Worm (Caenorhabditis elegans) whole organism, late embryonic: ENCODE results near the gene R10E8.3.

Experiments used
- C08G9.2 ChIP-seq: sonication (generic microtip); optimal IDR thresholded peaks from 2 replicates; lab custom pipeline; 2016; ENCODE audit warnings: mild to moderate bottlenecking, missing genetic modification characterization, moderate library complexity, missing compliant biosample characterization
- F13H6.1 ChIP-seq: sonication (generic microtip); optimal IDR thresholded peaks from 2 replicates; lab custom pipeline; 2016; ENCODE audit warnings: missing genetic modification characterization, missing compliant biosample characterization
- T23F11.4 ChIP-seq: fragments of 200-800 bp; sonication (Bioruptor generic); optimal IDR thresholded peaks from 2 replicates; lab custom pipeline; 2018; ENCODE audit warnings: mild to moderate bottlenecking, missing genetic modification characterization, missing compliant biosample characterization
- Y22D7AL.16 ChIP-seq: sonication (generic microtip); optimal IDR thresholded peaks from 2 replicates; lab custom pipeline; 2016; ENCODE audit warnings: missing genetic modification characterization, missing compliant biosample characterization
- ceh-2 ChIP-seq: sonication (generic microtip); optimal IDR thresholded peaks from 2 replicates; lab custom pipeline; 2016; ENCODE audit warnings: missing genotype, missing genetic modification characterization, missing compliant biosample characterization
- ceh-22 ChIP-seq: sonication (generic microtip); optimal IDR thresholded peaks from 2 replicates; lab custom pipeline; 2017; ENCODE audit warnings: missing biosample characterization, missing genetic modification characterization
- ceh-24 ChIP-seq: sonication (generic microtip); optimal IDR thresholded peaks from 2 replicates; lab custom pipeline; 2016; ENCODE audit warnings: mild to moderate bottlenecking, missing genetic modification characterization, missing compliant biosample characterization
- ceh-34 ChIP-seq: sonication (generic microtip); optimal IDR thresholded peaks from 2 replicates; lab custom pipeline; 2016; ENCODE audit warnings: mild to moderate bottlenecking, missing genetic modification characterization, missing compliant biosample characterization
- elt-4 ChIP-seq: sonication (generic microtip); optimal IDR thresholded peaks from 2 replicates; lab custom pipeline; 2016; ENCODE audit warnings: missing genetic modification characterization, missing compliant biosample characterization
- eyg-1 ChIP-seq: sonication (generic microtip); optimal IDR thresholded peaks from 2 replicates; lab custom pipeline; 2016; ENCODE audit warnings: missing genotype, missing genetic modification characterization, missing compliant biosample characterization
- fax-1 ChIP-seq: sonication (generic microtip); optimal IDR thresholded peaks from 2 replicates; lab custom pipeline; 2016; ENCODE audit warnings: missing genotype, missing genetic modification characterization, missing compliant biosample characterization
- fkh-10 ChIP-seq: fragments of 150-350 bp; optimal IDR thresholded peaks from 2 replicates; lab custom pipeline; 2014; ENCODE audit warnings: missing biosample characterization, missing genetic modification reagents, missing genetic modification characterization
- hlh-13 ChIP-seq: fragments of 200-800 bp; sonication (Bioruptor generic); optimal IDR thresholded peaks from 2 replicates; lab custom pipeline; 2018; ENCODE audit warnings: mild to moderate bottlenecking, missing genetic modification characterization, missing compliant biosample characterization
- hlh-30 ChIP-seq: sonication (generic microtip); optimal IDR thresholded peaks from 2 replicates; lab custom pipeline; 2017; ENCODE audit warnings: antibody characterized with exemption, missing genetic modification characterization, missing compliant biosample characterization; ENCODE audit not compliant: insufficient read depth
- hlh-6 ChIP-seq: sonication (generic microtip); optimal IDR thresholded peaks from 2 replicates; lab custom pipeline; 2016; ENCODE audit warnings: missing genotype, missing genetic modification characterization, missing compliant biosample characterization
- hlh-8 ChIP-seq: sonication (generic microtip); optimal IDR thresholded peaks from 2 replicates; lab custom pipeline; 2016; ENCODE audit warnings: missing genotype, missing genetic modification characterization, missing compliant biosample characterization
- nhr-11 ChIP-seq: fragments of 150-350 bp; optimal IDR thresholded peaks from 2 replicates; lab custom pipeline; 2014; ENCODE audit warnings: missing biosample characterization, missing genetic modification characterization
- pax-1 ChIP-seq: fragments of 150-350 bp; optimal IDR thresholded peaks from 2 replicates; lab custom pipeline; 2014; ENCODE audit warnings: missing biosample characterization, missing genetic modification characterization
- pha-2 ChIP-seq: sonication (generic microtip); optimal IDR thresholded peaks from 2 replicates; lab custom pipeline; 2017; ENCODE audit warnings: mild to moderate bottlenecking, missing genetic modification characterization, missing compliant biosample characterization
- pha-4 ChIP-seq: fragments of 150-350 bp; optimal IDR thresholded peaks from 2 replicates; lab custom pipeline; 2018; ENCODE audit warnings: missing biosample characterization, missing genetic modification reagents, missing genetic modification characterization
- ref-2 ChIP-seq: sonication (generic microtip); optimal IDR thresholded peaks from 2 replicates; lab custom pipeline; 2016; ENCODE audit warnings: missing genetic modification characterization, missing compliant biosample characterization
- sdc-2 ChIP-seq: sonication (generic microtip); optimal IDR thresholded peaks from 2 replicates; lab custom pipeline; 2016; ENCODE audit warnings: missing genotype, missing genetic modification characterization, missing compliant biosample characterization
- sox-2 ChIP-seq: fragments of 200-800 bp; sonication (Bioruptor generic); IDR thresholded peaks from 2 replicates; pipeline ENCODE4 v1.3.6; 2022; ENCODE audit warnings: missing genetic modification reagents, missing genetic modification characterization, missing compliant biosample characterization
- syd-9 ChIP-seq: sonication (generic microtip); optimal IDR thresholded peaks from 2 replicates; lab custom pipeline; 2016; ENCODE audit warnings: mild to moderate bottlenecking, missing genetic modification characterization, moderate library complexity, missing compliant biosample characterization
- tbx-7 ChIP-seq: sonication (generic microtip); optimal IDR thresholded peaks from 2 replicates; lab custom pipeline; 2016; ENCODE audit warnings: missing genotype, missing genetic modification characterization, missing compliant biosample characterization
- ttx-3 ChIP-seq: sonication (generic microtip); optimal IDR thresholded peaks from 2 replicates; lab custom pipeline; 2016; ENCODE audit warnings: missing genetic modification reagents, missing genetic modification characterization, missing compliant biosample characterization
- zip-5 ChIP-seq: sonication (generic microtip); optimal IDR thresholded peaks from 2 replicates; lab custom pipeline; 2016; ENCODE audit warnings: missing genetic modification characterization, missing compliant biosample characterization

The R10E8.3 gene

ce11 chrV:18188328-18188727 lies 48.2 kb downstream of the R10E8.3 start, which contains the start of gene clec-245:
clec-245 (minus strand) TSS chrV:18188428.
- TF ChIP-seq F13H6.1 (tag; lab: Kevin White, UChicago) (no peak), elt-4 (no peak), fax-1 (no peak), hlh-8 (tag; lab: Kevin White, UChicago) (no peak), hlh-6 (tag; lab: Kevin White, UChicago) (no peak), ceh-24 (tag; lab: Kevin White, UChicago) (no peak), zip-5 (no peak), Y22D7AL.16 (tag; lab: Kevin White, UChicago) (no peak), nhr-11 (tag; lab: Kevin White, UChicago) (no peak), ref-2 (tag; lab: Kevin White, UChicago) (no peak), fkh-10 (no peak)

DNA sequence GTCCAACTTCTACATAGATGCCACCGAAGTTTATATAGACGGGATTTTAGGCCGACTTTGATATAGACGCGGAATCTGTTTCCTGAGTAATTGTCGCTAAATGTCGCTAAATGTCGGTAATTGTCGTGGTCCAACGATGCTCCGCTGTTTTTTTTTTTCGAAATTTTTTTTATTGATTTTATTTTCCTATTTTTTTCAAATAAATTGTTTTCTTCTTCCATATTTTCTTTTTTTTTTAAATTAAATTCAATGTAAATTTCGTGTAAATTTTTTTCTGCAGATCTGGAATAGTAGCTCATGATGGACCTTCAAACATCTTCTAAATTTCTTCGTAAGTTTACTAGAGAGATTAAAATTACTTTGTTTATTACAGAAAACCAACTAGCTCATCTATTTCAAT lies 51.7 kb downstream of the R10E8.3 start, which contains the start of gene C31G12.3:
C31G12.3 (plus strand) TSS at position 301 of the 400 bp plus-strand sequence.
- TF ChIP-seq ceh-22 (tag; lab: Kevin White, UChicago) (no peak), pax-1 (tag; lab: Kevin White, UChicago) (no peak), nhr-11 (tag; lab: Kevin White, UChicago) (no peak), Y22D7AL.16 (tag; lab: Kevin White, UChicago) (no peak), hlh-30 (tag; lab: Kevin White, UChicago) (no peak), T23F11.4 (no peak), ttx-3 (tag; lab: Kevin White, UChicago) (no peak), ceh-2 (no peak), ceh-34 (no peak), fax-1 (no peak), C08G9.2 (tag; lab: Kevin White, UChicago) (no peak), eyg-1 (tag; lab: Kevin White, UChicago) (no peak), pha-2 (no peak), hlh-13 (GFP tag; lab: Kevin White, UChicago) (no peak), syd-9 (no peak), sdc-2 (tag; lab: Kevin White, UChicago) (no peak), sox-2 (GFP tag; lab: Robert Waterston, UW) (no peak), tbx-7 (no peak), pha-4 (tag; lab: Kevin White, UChicago) (no peak)
